Fruit fly (Drosophila melanogaster) whole organism: ENCODE data around the gene CG5810.

Experiments used
- Dll ChIP-seq: fragments of >200 bp; optimal IDR thresholded peaks from 2 replicates; lab custom pipeline; 2017
- EcR ChIP-seq, 2 experiments: fragments of >200 bp; optimal IDR thresholded peaks; 2 replicates each; lab custom pipeline; 2017; ENCODE audit warnings: missing biosample characterization in 2 of 2, missing genetic modification characterization in 2 of 2, missing genetic modification reagents in 2 of 2
- pan ChIP-seq: fragments of >200 bp; optimal IDR thresholded peaks from 2 replicates; lab custom pipeline; 2017

DNA sequence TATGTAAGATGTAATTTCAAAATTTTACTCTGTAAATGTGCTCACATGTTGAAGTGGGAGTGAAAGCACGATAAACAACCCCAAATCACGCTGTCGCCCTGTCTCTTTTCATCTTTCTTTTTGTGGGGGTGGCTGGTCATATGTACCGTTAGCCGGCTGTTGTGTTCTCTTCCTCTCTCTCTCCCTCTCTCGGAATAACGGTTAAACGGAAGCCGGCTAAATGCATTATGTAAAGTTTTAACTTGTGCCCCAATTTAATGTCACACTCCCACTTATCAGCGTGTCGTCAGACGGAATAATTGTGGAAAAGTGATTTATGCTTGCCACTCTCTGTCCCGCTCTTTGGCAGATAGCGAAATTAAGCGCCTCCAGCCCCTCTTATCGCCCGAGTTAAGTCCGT is 22.2 kb upstream of the CG5810 start:
- TF ChIP-seq pan (lab: Kevin White, UChicago) (no peak), EcR (GFP tag; optimal IDR thresholded peaks at IDR 0.05; lab: Kevin White, UChicago) (no peak), Dll (lab: Kevin White, UChicago) (no peak)
